Worm (Caenorhabditis elegans): ENCODE results near the gene C46C2.2.
"Not testable (repeated sequence)": the region's sequence is repeated elsewhere in the genome, so short reads cannot be mapped to it uniquely, and the experiment has no call there.

The C46C2.2 gene

DNA sequence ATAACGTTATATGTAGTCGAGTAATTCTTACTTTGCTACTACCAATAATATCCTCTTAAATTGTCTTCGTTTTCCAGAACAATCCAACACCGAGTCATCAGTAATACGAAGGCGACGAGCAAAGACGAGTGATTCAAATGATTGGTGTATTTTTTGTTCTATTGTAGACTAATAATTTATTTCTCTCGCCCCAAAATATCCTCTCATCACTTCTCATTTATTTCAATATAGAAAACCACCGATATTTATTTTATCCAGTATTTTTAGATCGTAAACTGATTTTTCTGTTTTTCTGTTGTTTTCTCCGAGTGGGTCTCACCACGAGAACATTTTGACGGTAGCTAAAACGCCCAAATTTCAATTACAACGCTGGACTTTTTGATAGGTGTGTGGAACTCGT is 10.1 kb downstream of the C46C2.2 start:
- TF ChIP-seq tbx-2 (tag; optimal IDR thresholded peaks at IDR 0.05), result no peak
- TF ChIP-seq vab-15 (tag; optimal IDR thresholded peaks at IDR 0.05), result no peak
- no peak for TF ChIP-seq nhr-28 (tag; optimal IDR thresholded peaks at IDR 0.05)
- TF ChIP-seq snpc-4 (tag; optimal IDR thresholded peaks at IDR 0.05), result no peak
- TF ChIP-seq fkh-8 (tag; optimal IDR thresholded peaks at IDR 0.05), result no peak
- no peak for TF ChIP-seq aly-2 (tag; optimal IDR thresholded peaks at IDR 0.05)
- no peak for TF ChIP-seq zag-1 (tag; optimal IDR thresholded peaks at IDR 0.05)
- no peak for TF ChIP-seq hpl-2 (GFP tag; optimal IDR thresholded peaks at IDR 0.05)
- no peak for TF ChIP-seq pag-3 (tag; optimal IDR thresholded peaks at IDR 0.05; ENCODE audit: borderline replicate concordance, insufficient read depth)
- no peak for TF ChIP-seq fkh-10 (GFP tag; optimal IDR thresholded peaks at IDR 0.05)
- TF ChIP-seq sup-37 (GFP tag; optimal IDR thresholded peaks at IDR 0.05), result no peak
- TF ChIP-seq snu-23 (GFP tag; optimal IDR thresholded peaks at IDR 0.05), result no peak
- TF ChIP-seq ztf-4 (tag; optimal IDR thresholded peaks at IDR 0.05), result no peak
- TF ChIP-seq unc-62 (GFP tag; optimal IDR thresholded peaks at IDR 0.05), result no peak
- no peak for TF ChIP-seq ama-1 (optimal IDR thresholded peaks at IDR 0.05)
- TF ChIP-seq pax-3 (tag; optimal IDR thresholded peaks at IDR 0.05), result no peak
- no peak for TF ChIP-seq ceh-63 (GFP tag; optimal IDR thresholded peaks at IDR 0.05)

DNA sequence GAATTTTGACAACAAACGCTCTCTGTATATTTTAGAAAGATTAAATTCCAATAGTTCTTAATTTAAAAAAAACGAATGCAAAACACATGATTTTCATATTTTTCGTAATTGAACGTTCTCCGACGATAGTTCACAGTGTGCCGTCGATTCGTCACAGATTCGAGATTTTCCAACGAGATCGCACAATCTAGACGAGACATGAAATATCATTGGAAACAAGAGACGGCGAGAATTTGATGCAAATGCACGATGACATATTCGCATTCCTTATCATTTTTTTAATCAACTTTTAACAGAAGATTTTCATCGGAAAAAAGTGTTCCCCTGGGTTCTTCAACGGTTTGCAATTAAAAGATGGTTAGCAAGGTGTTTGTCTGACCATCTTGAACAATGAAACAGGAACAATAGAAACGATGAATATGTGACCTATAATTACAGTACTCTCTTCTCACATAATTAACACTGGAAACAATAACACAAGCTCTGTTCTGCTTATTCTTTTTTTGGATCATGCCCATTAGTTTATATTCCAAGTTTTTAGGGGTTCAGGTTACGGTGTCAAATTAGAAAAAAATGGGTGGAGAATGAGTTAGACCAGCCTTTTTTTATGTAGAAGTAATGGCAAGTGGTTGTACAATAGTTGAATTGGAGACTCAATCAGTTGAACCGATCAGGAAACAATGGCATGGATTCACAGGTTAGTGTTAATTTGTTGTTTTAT is 15.1 kb downstream of the C46C2.2 start, which contains the start of gene Y11D7A.3:
Y11D7A.3 (plus strand) TSS at position 671 of the 721 bp plus-strand sequence.
- no peak for TF ChIP-seq vab-15 (tag; optimal IDR thresholded peaks at IDR 0.05)
- no peak for TF ChIP-seq nhr-12 (tag; optimal IDR thresholded peaks at IDR 0.05)
- TF ChIP-seq tbx-2 (tag; optimal IDR thresholded peaks at IDR 0.05), result peak; percentile 15
- TF ChIP-seq lin-35 (GFP tag; optimal IDR thresholded peaks at IDR 0.05), result peak in 1 of 2 experiments; percentile 11
- TF ChIP-seq nhr-76 (tag; optimal IDR thresholded peaks at IDR 0.05), result no peak
- no peak for TF ChIP-seq lin-14 (GFP tag; optimal IDR thresholded peaks at IDR 0.05)
- TF ChIP-seq lin-13 (GFP tag; optimal IDR thresholded peaks at IDR 0.05), result no peak
- TF ChIP-seq unc-130 (tag; optimal IDR thresholded peaks at IDR 0.05), result peak; percentile 58
- peak in 1 of 6 experiments; percentile 65 for TF ChIP-seq elt-3 (tag; optimal IDR thresholded peaks at IDR 0.05)

DNA sequence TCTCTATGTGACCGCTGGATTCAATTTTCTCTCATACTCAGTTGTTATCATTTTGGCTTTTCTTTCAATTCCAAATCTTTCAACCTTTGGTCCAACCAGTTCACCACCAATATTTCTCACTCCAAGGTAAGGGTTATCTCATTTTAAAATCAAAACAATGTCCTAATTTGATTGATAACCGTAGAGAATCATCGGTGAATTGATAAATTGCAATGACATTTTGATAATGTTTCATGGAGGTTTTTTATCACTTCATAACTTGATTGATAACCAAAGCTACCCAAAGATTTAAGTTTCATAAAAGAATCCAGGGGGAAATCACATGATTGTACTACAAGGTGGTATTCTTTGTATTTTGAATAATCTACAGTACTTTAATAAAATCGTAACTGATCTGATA is 21.6 kb downstream of the C46C2.2 start:
- TF ChIP-seq blmp-1 (tag; optimal IDR thresholded peaks at IDR 0.05) (peak; percentile 12), elt-3 (tag; optimal IDR thresholded peaks at IDR 0.05) (peak in 1 of 6 experiments; percentile 73), lin-39 (tag; optimal IDR thresholded peaks at IDR 0.05) (no peak), sup-37 (GFP tag; optimal IDR thresholded peaks at IDR 0.05) (no peak)

DNA sequence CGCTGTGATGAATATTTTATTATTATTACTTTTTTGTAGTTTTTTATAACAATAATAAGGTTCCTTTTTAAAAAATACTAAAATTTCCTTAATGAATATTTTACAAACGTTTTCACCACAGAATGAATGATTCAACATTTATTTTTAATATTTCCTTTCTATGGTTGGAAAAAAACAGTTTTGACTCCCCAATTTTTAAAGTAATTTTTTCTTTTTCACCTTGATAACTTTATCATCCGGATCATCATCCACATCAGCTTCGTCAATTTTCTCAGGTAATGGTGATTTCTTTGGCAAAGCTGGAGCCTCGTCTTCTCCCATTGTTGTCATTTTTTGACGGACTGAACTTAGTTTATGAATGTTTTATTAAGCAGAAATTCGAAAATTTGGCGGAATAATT is 26.1 kb downstream of the C46C2.2 start, which contains the start of gene rab-28:
rab-28 (minus strand) TSS at position 343 of the 400 bp plus-strand sequence.
- TF ChIP-seq tlp-1 (tag; optimal IDR thresholded peaks at IDR 0.05) (no peak), nhr-11 (tag; optimal IDR thresholded peaks at IDR 0.05) (no peak), hpl-2 (GFP tag; optimal IDR thresholded peaks at IDR 0.05) (no peak)

DNA sequence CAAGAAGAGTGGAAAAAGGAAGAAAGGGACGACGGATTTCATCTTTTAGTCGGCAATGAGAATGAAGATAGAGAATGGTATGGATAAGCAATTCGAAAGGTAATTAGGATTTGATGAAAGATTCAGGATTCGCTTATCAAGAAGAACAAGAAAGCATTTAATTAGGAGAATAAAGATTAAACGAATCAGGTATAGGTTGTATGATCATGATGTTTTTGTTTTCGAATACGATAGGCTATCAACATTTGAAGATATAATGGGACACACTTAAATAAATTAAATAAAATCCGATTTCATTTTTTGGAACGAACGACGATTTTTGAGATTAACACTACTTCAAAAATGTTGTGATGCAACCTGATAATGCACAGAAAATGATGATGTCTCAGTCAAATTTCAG is 27.9 kb downstream of the C46C2.2 start, which contains the start of gene Y11D7A.5:
Y11D7A.5 (minus strand) TSS at position 101 of the 400 bp plus-strand sequence.
- TF ChIP-seq C04F5.9 (tag; optimal IDR thresholded peaks at IDR 0.05) (no peak), hlh-4 (tag; optimal IDR thresholded peaks at IDR 0.05) (no peak), blmp-1 (tag; optimal IDR thresholded peaks at IDR 0.05) (peak; percentile 20)

DNA sequence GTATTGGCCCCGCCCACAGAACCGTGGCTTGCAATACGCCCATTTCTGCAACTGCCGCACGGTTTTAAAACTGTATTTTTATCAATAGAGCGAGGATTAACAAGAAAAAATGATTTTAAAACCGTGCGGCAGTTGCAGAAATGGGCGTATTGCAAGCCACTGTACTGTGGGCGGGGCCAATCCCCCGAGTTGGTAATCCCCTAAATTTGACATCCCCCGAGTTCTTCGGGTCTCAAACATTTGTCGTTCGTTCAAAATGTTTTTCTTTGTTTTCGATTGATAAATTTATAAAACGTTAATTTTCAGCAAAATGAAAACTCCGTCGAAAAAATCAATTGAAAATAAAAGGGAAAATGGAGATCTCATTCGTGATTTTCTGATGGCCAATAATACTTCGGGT is 31.7 kb downstream of the C46C2.2 start, which contains the start of gene Y11D7A.7:
Y11D7A.7 (plus strand) TSS at position 301 of the 400 bp plus-strand sequence.
- not testable (repeated sequence) for TF ChIP-seq elt-2 (tag; optimal IDR thresholded peaks at IDR 0.05); snpc-4 (tag; optimal IDR thresholded peaks at IDR 0.05); hlh-17 (GFP tag; optimal IDR thresholded peaks at IDR 0.05; ENCODE audit: borderline replicate concordance)

Data from whole organism, L1 larva.